Fruit fly (Drosophila melanogaster): ENCODE results near the gene Ulp1.

Ulp1 gene

dm6 chrX:19154998-19155397 lies 53.0 kb downstream of the Ulp1 start (continued):
- TF ChIP-seq jumu (GFP tag; optimal IDR thresholded peaks at IDR 0.05) (peak; percentile 89), amos (GFP tag; IDR thresholded peaks at IDR 0.05; ENCODE audit: partially characterized antibody) (no peak), ranshi (GFP tag; IDR thresholded peaks at IDR 0.05) (peak; percentile 84), Lim3 (GFP tag; IDR thresholded peaks at IDR 0.05) (no peak), eyg (GFP tag; optimal IDR thresholded peaks at IDR 0.05) (peak; percentile 70), CG17612 (GFP tag; IDR thresholded peaks at IDR 0.05) (peak; percentile 44; the same call in 1 of the 2 replicates), onecut (GFP tag; IDR thresholded peaks at IDR 0.05) (peak; percentile 82), CG9797 (GFP tag; optimal IDR thresholded peaks at IDR 0.05) (peak; percentile 28), salm (tag; optimal IDR thresholded peaks at IDR 0.05) (peak; percentile 75), CG1602 (GFP tag; optimal IDR thresholded peaks at IDR 0.05) (peak; percentile 79), CG7745 (tag; optimal IDR thresholded peaks at IDR 0.05) (peak; percentile 77), CG3407 (GFP tag; optimal IDR thresholded peaks at IDR 0.05) (peak; percentile 86), CG15601 (tag; optimal IDR thresholded peaks at IDR 0.05) (peak; percentile 90), Tbp (GFP tag; optimal IDR thresholded peaks at IDR 0.05) (no peak), otp (GFP tag; IDR thresholded peaks at IDR 0.05) (peak; percentile 93), MTF-1 (GFP tag; optimal IDR thresholded peaks at IDR 0.05; ENCODE audit: borderline replicate concordance) (peak; percentile 75), CG7786 (GFP tag; optimal IDR thresholded peaks at IDR 0.05) (peak; percentile 88), CG11723 (GFP tag; optimal IDR thresholded peaks at IDR 0.05) (peak; percentile 72), CG6272 (GFP tag; IDR thresholded peaks at IDR 0.05) (peak; percentile 59), usp (GFP tag; optimal IDR thresholded peaks at IDR 0.05) (no peak), fd102C (GFP tag; optimal IDR thresholded peaks at IDR 0.05) (peak; percentile 84), CG2202 (tag; optimal IDR thresholded peaks at IDR 0.05) (peak; percentile 91), pfk (GFP tag; optimal IDR thresholded peaks at IDR 0.05) (no peak), dpn (GFP tag; optimal IDR thresholded peaks at IDR 0.05) (peak; percentile 78 to 83), unc-4 (GFP tag; IDR thresholded peaks at IDR 0.05; ENCODE audit: partially characterized antibody) (no peak), hth (optimal IDR thresholded peaks at IDR 0.05) (no peak), CHES-1-like (GFP tag; optimal IDR thresholded peaks at IDR 0.05) (peak; percentile 83), Med (GFP tag) (peak; percentile 98), CG31224 (GFP tag; IDR thresholded peaks at IDR 0.05) (peak; percentile 34; the same call in 1 of the 2 replicates), H2.0 (GFP tag; IDR thresholded peaks at IDR 0.05) (peak; percentile 73), HmgD (GFP tag; optimal IDR thresholded peaks at IDR 0.05) (peak; percentile 46), prd (optimal IDR thresholded peaks at IDR 0.05) (no peak), prd (GFP tag; IDR thresholded peaks at IDR 0.05) (peak; percentile 93), luna (GFP tag; optimal IDR thresholded peaks at IDR 0.05) (no peak), Sox100B (GFP tag; optimal IDR thresholded peaks at IDR 0.05) (peak; percentile 75), slbo (GFP tag; IDR thresholded peaks at IDR 0.05) (peak; percentile 67), CG2120 (GFP tag; optimal IDR thresholded peaks at IDR 0.05) (peak; percentile 57), abd-A (tag; optimal IDR thresholded peaks at IDR 0.05) (no peak), CG2875 (GFP tag; optimal IDR thresholded peaks at IDR 0.05) (peak; percentile 87), Side (GFP tag; optimal IDR thresholded peaks at IDR 0.05) (peak; percentile 81), kni (GFP tag; optimal IDR thresholded peaks at IDR 0.05) (peak; percentile 0), zfh1 (GFP tag; IDR thresholded peaks at IDR 0.05) (peak; percentile 95), CG17359 (tag; optimal IDR thresholded peaks at IDR 0.05) (peak; percentile 90), Rfx (GFP tag; IDR thresholded peaks at IDR 0.05) (peak; percentile 67), sc (optimal IDR thresholded peaks at IDR 0.05) (no peak), sc (GFP tag; optimal IDR thresholded peaks at IDR 0.05) (peak; percentile 88), Xbp1 (GFP tag; optimal IDR thresholded peaks at IDR 0.05) (peak; percentile 83), CG10366 (GFP tag; IDR thresholded peaks at IDR 0.05) (peak; percentile 74), run (tag; optimal IDR thresholded peaks at IDR 0.05) (peak; percentile 30), corto (GFP tag; optimal IDR thresholded peaks at IDR 0.05) (peak; percentile 82), CG14441 (GFP tag; IDR thresholded peaks at IDR 0.05) (peak; percentile 35; the same call in 1 of the 2 replicates), E2f1 (GFP tag; IDR thresholded peaks at IDR 0.05) (peak; percentile 79)

Measured in whole organism, embryonic.